Fruit fly (Drosophila melanogaster): ENCODE data around the gene CG5151.

- TF ChIP-seq CG34367 (tag; optimal IDR thresholded peaks at IDR 0.05) (no peak), CG10348 (GFP tag; IDR thresholded peaks at IDR 0.05) (no peak), CG13204 (GFP tag; optimal IDR thresholded peaks at IDR 0.05) (no peak), Pif1A (GFP tag; optimal IDR thresholded peaks at IDR 0.05) (no peak), CG32121 (GFP tag; IDR thresholded peaks at IDR 0.05) (no peak)
Measured at dm6 chr3L:16137779-16138178, 26.7 kb downstream of the CG5151 start, which contains the start of gene CG5157.
